Worm (Caenorhabditis elegans) whole organism, L1 larva: ENCODE results near the gene rig-4.

Source experiments
- C04F5.9 ChIP-seq: sonication (generic microtip); optimal IDR thresholded peaks from 2 replicates; lab custom pipeline; 2016; ENCODE audit warnings: missing genetic modification characterization, missing compliant biosample characterization
- aha-1 ChIP-seq: fragments of 150-350 bp; optimal IDR thresholded peaks from 2 replicates; lab custom pipeline; 2014; ENCODE audit warnings: missing biosample characterization, missing genetic modification characterization
- ama-1 ChIP-seq: fragments of 150-350 bp; optimal IDR thresholded peaks from 2 replicates; lab custom pipeline; 2014
- dpl-1 ChIP-seq, 3 experiments: fragments of 150-350 bp in 2 of 3; sonication (generic microtip) in 1 of 3; optimal IDR thresholded peaks; 2 replicates each; lab custom pipeline; 2014 to 2017; ENCODE audit warnings: missing biosample characterization in 3 of 3, missing genetic modification characterization in 3 of 3, missing genetic modification reagents in 3 of 3
- efl-3 ChIP-seq: fragments of 200-800 bp; sonication (Bioruptor generic); optimal IDR thresholded peaks from 2 replicates; lab custom pipeline; 2018; ENCODE audit warnings: mild to moderate bottlenecking, missing genetic modification characterization, missing compliant biosample characterization
- egl-13 ChIP-seq: sonication (generic microtip); optimal IDR thresholded peaks from 2 replicates; lab custom pipeline; 2016; ENCODE audit warnings: missing genotype, missing genetic modification reagents, missing genetic modification characterization, missing compliant biosample characterization
- nhr-77 ChIP-seq: fragments of 150-350 bp; optimal IDR thresholded peaks from 2 replicates; lab custom pipeline; 2014; ENCODE audit warnings: missing biosample characterization, missing genetic modification characterization
- snpc-4 ChIP-seq: fragments of 150-350 bp; optimal IDR thresholded peaks from 2 replicates; lab custom pipeline; 2014; ENCODE audit warnings: missing biosample characterization, missing genetic modification characterization

ce11 chrIV:7976210-7976609 lies 27.7 kb downstream of the rig-4 start, which contains the start of gene F57H12.6:
- TF ChIP-seq snpc-4 (tag; lab: Kevin White, UChicago) (no peak), C04F5.9 (no peak), nhr-77 (tag; lab: Kevin White, UChicago) (no peak), aha-1 (tag; lab: Kevin White, UChicago) (no peak), ama-1 (lab: Kevin White, UChicago) (no peak), dpl-1 (GFP tag; optimal IDR thresholded peaks at IDR 0.05; lab: Kevin White, UChicago) (no peak), efl-3 (GFP tag; lab: Kevin White, UChicago) (no peak), egl-13 (tag; lab: Kevin White, UChicago) (no peak)
